Fruit fly (Drosophila melanogaster) whole organism, embryonic: ENCODE results near the gene CG31381.

ENCODE experiments used
- Atf6 ChIP-seq: fragments of 200-800 bp; sonication (Bioruptor generic); IDR thresholded peaks from 2 replicates; pipeline ENCODE4 v1.3.6; 2022; ENCODE audit warnings: missing biosample characterization, missing genetic modification characterization
- CG10147 ChIP-seq: fragments of 200-800 bp; sonication (Bioruptor generic); optimal IDR thresholded peaks from 2 replicates; lab custom pipeline; 2019; ENCODE audit warnings: missing biosample characterization, mild to moderate bottlenecking, missing genetic modification characterization, moderate library complexity
- CG10274 ChIP-seq: fragments of 200-800 bp; sonication (Bioruptor generic); optimal IDR thresholded peaks from 3 replicates; lab custom pipeline; 2017; ENCODE audit warnings: missing biosample characterization, mild to moderate bottlenecking, missing genetic modification characterization
- CG10321 ChIP-seq: fragments of 200-800 bp; sonication (Bioruptor generic); IDR thresholded peaks from 2 replicates; pipeline ENCODE4 v1.3.6; 2022; ENCODE audit warnings: missing biosample characterization, missing genetic modification characterization
- CG10366 ChIP-seq: fragments of 200-800 bp; sonication (Bioruptor generic); IDR thresholded peaks from 2 replicates; pipeline ENCODE4 v1.3.6; 2022; ENCODE audit warnings: missing biosample characterization, missing genetic modification characterization
- CG10543 ChIP-seq: fragments of 200-800 bp; sonication (Bioruptor generic); optimal IDR thresholded peaks from 3 replicates; lab custom pipeline; 2017; ENCODE audit warnings: missing biosample characterization, mild to moderate bottlenecking, missing genetic modification characterization, moderate library complexity
- CG10565 ChIP-seq: fragments of 200-800 bp; sonication (Bioruptor generic); optimal IDR thresholded peaks from 3 replicates; lab custom pipeline; 2016; ENCODE audit warnings: missing biosample characterization, mild to moderate bottlenecking, missing genetic modification characterization
- CG17568 ChIP-seq: fragments of 200-800 bp; sonication (Bioruptor generic); optimal IDR thresholded peaks from 2 replicates; lab custom pipeline; 2018; ENCODE audit warnings: missing biosample characterization, mild to moderate bottlenecking, missing genetic modification characterization, moderate library complexity
- CG17612 ChIP-seq: fragments of 200-800 bp; sonication (Bioruptor generic); IDR thresholded peaks from 2 replicates; pipeline ENCODE4 v1.3.6; 2022; ENCODE audit warnings: missing biosample characterization, missing genetic modification characterization
- CG17912 ChIP-seq: fragments of 200-800 bp; sonication (Bioruptor generic); optimal IDR thresholded peaks from 2 replicates; lab custom pipeline; 2018; ENCODE audit warnings: missing biosample characterization, mild to moderate bottlenecking, missing genetic modification characterization
- CG18476 ChIP-seq: fragments of 200-800 bp; sonication (Bioruptor generic); optimal IDR thresholded peaks from 2 replicates; lab custom pipeline; 2016; ENCODE audit warnings: missing biosample characterization, mild to moderate bottlenecking, missing genetic modification characterization
- CG18619 ChIP-seq: fragments of 200-800 bp; sonication (Bioruptor generic); optimal IDR thresholded peaks from 3 replicates; lab custom pipeline; 2017; ENCODE audit warnings: missing biosample characterization, mild to moderate bottlenecking, missing genetic modification characterization
- CG2712 ChIP-seq: fragments of 200-800 bp; optimal IDR thresholded peaks from 3 replicates; lab custom pipeline; 2019; ENCODE audit warnings: missing biosample characterization, mild to moderate bottlenecking, missing genetic modification characterization, moderate library complexity
- CG34224 ChIP-seq: fragments of 200-800 bp; sonication (Bioruptor generic); IDR thresholded peaks from 3 replicates; pipeline ENCODE4 v1.3.6; 2022; ENCODE audit warnings: missing biosample characterization, missing genetic modification characterization; ENCODE audit not compliant: partially characterized antibody
- CG3726 ChIP-seq: fragments of 200-800 bp; sonication (Bioruptor generic); IDR thresholded peaks from 3 replicates; pipeline ENCODE4, ENCODE4 v1.3.6; 2022; ENCODE audit warnings: missing biosample characterization, missing genetic modification characterization
- CG4404 ChIP-seq: fragments of 200-800 bp; sonication (Bioruptor generic); IDR thresholded peaks from 2 replicates; pipeline ENCODE4 v1.3.6; 2022; ENCODE audit warnings: missing biosample characterization, missing genetic modification characterization
- CG6689 ChIP-seq: fragments of 200-800 bp; sonication (Bioruptor generic); IDR thresholded peaks from 2 replicates; pipeline ENCODE4 v1.3.6; 2022; ENCODE audit warnings: missing biosample characterization, missing genetic modification characterization
- CG6813 ChIP-seq: fragments of 200-800 bp; sonication (Bioruptor generic); optimal IDR thresholded peaks from 2 replicates; lab custom pipeline; 2017; ENCODE audit warnings: missing biosample characterization, missing genetic modification characterization, mild to moderate bottlenecking, moderate library complexity, missing genetic modification reagents
- CG7271 ChIP-seq: fragments of 200-800 bp; sonication (Bioruptor generic); optimal IDR thresholded peaks from 2 replicates; lab custom pipeline; 2018; ENCODE audit warnings: missing biosample characterization, mild to moderate bottlenecking, missing genetic modification characterization, moderate library complexity
- CG7556 ChIP-seq: fragments of 200-800 bp; sonication (Bioruptor generic); optimal IDR thresholded peaks from 2 replicates; lab custom pipeline; 2017; ENCODE audit warnings: missing biosample characterization, mild to moderate bottlenecking, missing genetic modification characterization
- Dip2 ChIP-seq: fragments of 200-800 bp; sonication (Bioruptor generic); IDR thresholded peaks from 2 replicates; pipeline ENCODE4 v1.3.6; 2022; ENCODE audit warnings: missing biosample characterization, missing genetic modification characterization
- E2f1 ChIP-seq: fragments of 200-800 bp; sonication (Bioruptor generic); IDR thresholded peaks from 2 replicates; pipeline ENCODE4 v1.3.6; 2022; ENCODE audit warnings: missing biosample characterization, missing genetic modification characterization
- Ets97D ChIP-seq: fragments of 200-800 bp; sonication (Bioruptor generic); optimal IDR thresholded peaks from 3 replicates; lab custom pipeline; 2016; ENCODE audit warnings: missing biosample characterization, missing genetic modification characterization
- Fer1 ChIP-seq: fragments of 200-800 bp; sonication (Bioruptor generic); optimal IDR thresholded peaks from 2 replicates; lab custom pipeline; 2017; ENCODE audit warnings: missing biosample characterization, mild to moderate bottlenecking, missing genetic modification characterization
- Fer2 ChIP-seq: fragments of 200-800 bp; sonication (Bioruptor generic); optimal IDR thresholded peaks from 2 replicates; lab custom pipeline; 2018; ENCODE audit warnings: missing biosample characterization, mild to moderate bottlenecking, missing genetic modification characterization, moderate library complexity
- Gug ChIP-seq: fragments of 200-800 bp; sonication (Bioruptor generic); IDR thresholded peaks from 4 replicates; pipeline ENCODE4 v1.3.6; 2022; ENCODE audit warnings: missing biosample characterization, missing genetic modification characterization
- Max ChIP-seq: fragments of 200-800 bp; sonication (Bioruptor generic); optimal IDR thresholded peaks from 2 replicates; lab custom pipeline; 2016; ENCODE audit warnings: missing biosample characterization, mild to moderate bottlenecking, missing genetic modification characterization
- NfI ChIP-seq: fragments of 200-800 bp; sonication (Bioruptor generic); optimal IDR thresholded peaks from 3 replicates; lab custom pipeline; 2018; ENCODE audit warnings: missing biosample characterization, mild to moderate bottlenecking, missing genetic modification characterization, moderate library complexity
- PHDP ChIP-seq: fragments of 200-800 bp; sonication (Bioruptor generic); optimal IDR thresholded peaks from 3 replicates; lab custom pipeline; 2018; ENCODE audit warnings: missing biosample characterization, mild to moderate bottlenecking, missing genetic modification characterization, moderate library complexity
- Usf ChIP-seq: fragments of 200-800 bp; sonication (Bioruptor generic); optimal IDR thresholded peaks from 2 replicates; lab custom pipeline; 2017; ENCODE audit warnings: missing genotype, missing biosample characterization, missing genetic modification characterization
- Vsx1 ChIP-seq: fragments of 200-800 bp; sonication (Bioruptor generic); optimal IDR thresholded peaks from 2 replicates; lab custom pipeline; 2017; ENCODE audit warnings: missing biosample characterization, mild to moderate bottlenecking, missing genetic modification characterization, missing genetic modification reagents
- Xbp1 ChIP-seq: fragments of 200-800 bp; sonication (Bioruptor generic); optimal IDR thresholded peaks from 3 replicates; lab custom pipeline; 2016; ENCODE audit warnings: missing biosample characterization, mild to moderate bottlenecking, missing genetic modification characterization
- ab ChIP-seq: fragments of 200-800 bp; sonication (Bioruptor generic); optimal IDR thresholded peaks from 2 replicates; lab custom pipeline; 2016; ENCODE audit warnings: missing biosample characterization, missing genetic modification characterization
- aop ChIP-seq: fragments of 200-800 bp; sonication (Bioruptor generic); IDR thresholded peaks from 2 replicates; pipeline ENCODE4 v1.3.6; 2022; ENCODE audit warnings: missing biosample characterization, missing genetic modification characterization
- bsh ChIP-seq, 2 experiments: fragments of 200-800 bp; sonication (Bioruptor generic); optimal IDR thresholded peaks; 2 replicates each; lab custom pipeline; 2017 to 2018; ENCODE audit warnings: mild to moderate bottlenecking in 2 of 2, missing biosample characterization in 2 of 2, missing genetic modification characterization in 2 of 2, moderate library complexity in 1 of 2
- fd64A ChIP-seq: fragments of 200-800 bp; sonication (Bioruptor generic); optimal IDR thresholded peaks from 3 replicates; lab custom pipeline; 2018; ENCODE audit warnings: missing biosample characterization, mild to moderate bottlenecking, missing genetic modification characterization
- ftz-f1 ChIP-seq: fragments of 200-800 bp; sonication (Bioruptor generic); optimal IDR thresholded peaks from 2 replicates; lab custom pipeline; 2016; ENCODE audit warnings: missing biosample characterization, missing genetic modification characterization
- gem ChIP-seq: fragments of 200-800 bp; sonication (Bioruptor generic); optimal IDR thresholded peaks from 2 replicates; lab custom pipeline; 2019; ENCODE audit warnings: missing biosample characterization, mild to moderate bottlenecking, missing genetic modification characterization, moderate library complexity
- grn ChIP-seq: fragments of 200-800 bp; sonication (Bioruptor generic); optimal IDR thresholded peaks from 3 replicates; lab custom pipeline; 2017; ENCODE audit warnings: missing biosample characterization, missing genetic modification characterization
- gsb-n ChIP-seq: fragments of 200-800 bp; sonication (Bioruptor generic); optimal IDR thresholded peaks from 3 replicates; lab custom pipeline; 2018; ENCODE audit warnings: missing biosample characterization, mild to moderate bottlenecking, missing genetic modification characterization
- hth ChIP-seq: fragments of >200 bp; optimal IDR thresholded peaks from 2 replicates; lab custom pipeline; 2017; ENCODE audit warnings: inconsistent platforms
- klu ChIP-seq: fragments of 200-800 bp; sonication (Bioruptor generic); IDR thresholded peaks from 2 replicates; pipeline ENCODE4 v1.3.6; 2022; ENCODE audit warnings: missing biosample characterization, missing genetic modification characterization
- lola ChIP-seq, 3 experiments: fragments of >200 bp in 2 of 3; fragments of 200-800 bp in 1 of 3; sonication (Bioruptor generic) in 1 of 3; optimal IDR thresholded peaks; 2 replicates each; lab custom pipeline; 2017 to 2019; ENCODE audit warnings: missing biosample characterization in 3 of 3, missing genetic modification characterization in 3 of 3, mild to moderate bottlenecking in 1 of 3, moderate library complexity in 1 of 3
- pita ChIP-seq: fragments of 200-800 bp; sonication (Bioruptor generic); optimal IDR thresholded peaks from 2 replicates; lab custom pipeline; 2017; ENCODE audit warnings: missing biosample characterization, mild to moderate bottlenecking, missing genetic modification characterization
- scrt ChIP-seq: fragments of 200-800 bp; sonication (Bioruptor generic); optimal IDR thresholded peaks from 2 replicates; lab custom pipeline; 2018; ENCODE audit warnings: missing biosample characterization, mild to moderate bottlenecking, missing genetic modification characterization, moderate library complexity
- so ChIP-seq: fragments of 200-800 bp; sonication (Bioruptor generic); IDR thresholded peaks from 3 replicates; pipeline ENCODE4 v1.3.6; 2022; ENCODE audit warnings: missing biosample characterization, missing genetic modification characterization
- tio ChIP-seq: fragments of 200-800 bp; sonication (Bioruptor generic); optimal IDR thresholded peaks from 2 replicates; lab custom pipeline; 2017; ENCODE audit warnings: missing biosample characterization, missing genetic modification characterization, inconsistent platforms
- wor ChIP-seq: fragments of 200-800 bp; sonication (Bioruptor generic); IDR thresholded peaks from 2 replicates; pipeline ENCODE4 v1.3.6; 2022; ENCODE audit warnings: missing biosample characterization, missing genetic modification characterization
- zen ChIP-seq: fragments of 200-800 bp; sonication (Bioruptor generic); optimal IDR thresholded peaks from 3 replicates; lab custom pipeline; 2018; ENCODE audit warnings: missing biosample characterization, mild to moderate bottlenecking, missing genetic modification characterization, moderate library complexity

Gene CG31381

DNA sequence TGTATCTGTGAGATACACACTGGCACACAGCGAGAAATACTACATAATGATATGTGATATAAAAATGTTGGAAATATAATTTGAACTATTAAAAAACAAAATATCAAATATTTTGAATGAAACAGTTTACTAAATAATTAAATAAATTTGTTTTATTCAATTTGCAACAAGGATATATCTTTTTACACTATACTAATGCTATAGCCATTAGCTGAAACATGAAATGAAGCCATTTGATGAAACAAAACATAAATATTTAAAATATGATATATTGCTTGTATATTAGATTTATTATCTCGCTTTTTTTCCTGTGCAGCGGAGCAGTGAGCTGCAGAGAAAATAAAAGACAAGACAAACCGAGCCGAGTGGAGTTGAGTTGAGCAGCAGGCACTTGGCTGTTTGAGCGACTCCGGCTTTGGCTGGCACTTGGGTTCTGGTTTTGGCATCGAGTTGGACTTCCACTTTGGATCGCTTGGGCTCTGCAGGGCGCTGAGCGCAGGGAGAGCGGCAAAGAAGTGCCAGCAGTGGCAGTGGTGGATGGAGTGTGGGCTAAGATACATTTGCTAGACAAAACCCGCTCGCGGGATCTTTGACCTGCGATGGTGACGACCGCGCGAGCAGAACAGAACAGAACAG lies 16.6 kb downstream of the CG31381 start (continued):
- TF ChIP-seq CG10147 (peak; percentile 85), CG10321 (peak; percentile 16; the same call in 1 of the 2 replicates), CG18476 (GFP tag; lab: Kevin White, UChicago) (peak; percentile 54), Usf (GFP tag; lab: Kevin White, UChicago) (peak; percentile 29), gem (tag; lab: Kevin White, UChicago) (peak; percentile 94), CG7556 (GFP tag; lab: Kevin White, UChicago) (peak; percentile 91), Ets97D (GFP tag; lab: Kevin White, UChicago) (no peak), scrt (peak; percentile 64), hth (lab: Kevin White, UChicago) (no peak), grn (GFP tag; lab: Kevin White, UChicago) (peak; percentile 3), CG34224 (GFP tag; lab: Robert Waterston, UW) (no peak), CG7271 (tag; lab: Kevin White, UChicago) (peak; percentile 45), gsb-n (peak; percentile 86), CG10543 (GFP tag; lab: Kevin White, UChicago) (no peak), CG10274 (peak; percentile 2), tio (no peak), CG6813 (GFP tag; lab: Kevin White, UChicago) (peak; percentile 58), so (GFP tag; lab: Robert Waterston, UW) (peak; percentile 60; the same call in 2 of the 3 replicates), aop (GFP tag; lab: Robert Waterston, UW) (no peak), bsh (GFP tag; optimal IDR thresholded peaks at IDR 0.05; lab: Kevin White, UChicago) (peak; percentile 18 to 80), klu (GFP tag; lab: Robert Waterston, UW) (peak; percentile 60; the same call in 1 of the 2 replicates), E2f1 (GFP tag; lab: Robert Waterston, UW) (peak; percentile 67), lola (GFP tag; optimal IDR thresholded peaks at IDR 0.05; lab: Kevin White, UChicago) (peak in 1 of 3 experiments; percentile 92), CG17568 (GFP tag; lab: Kevin White, UChicago) (no peak), Xbp1 (GFP tag; lab: Kevin White, UChicago) (peak; percentile 43), CG4404 (GFP tag; lab: Robert Waterston, UW) (peak; percentile 71), Fer2 (peak; percentile 37), fd64A (GFP tag; lab: Kevin White, UChicago) (no peak), Dip2 (GFP tag; lab: Robert Waterston, UW) (no peak), Atf6 (GFP tag; lab: Robert Waterston, UW) (peak; percentile 62; the same call in 1 of the 2 replicates), Max (GFP tag; lab: Kevin White, UChicago) (peak; percentile 54), ftz-f1 (GFP tag; lab: Kevin White, UChicago) (no peak), Fer1 (GFP tag; lab: Kevin White, UChicago) (no peak), PHDP (tag; lab: Kevin White, UChicago) (no peak), zen (tag; lab: Kevin White, UChicago) (peak; percentile 63), NfI (peak; percentile 40), CG3726 (GFP tag; lab: Robert Waterston, UW) (no peak), CG10565 (GFP tag; lab: Kevin White, UChicago) (no peak), Vsx1 (GFP tag; lab: Kevin White, UChicago) (peak; percentile 56), wor (GFP tag; lab: Robert Waterston, UW) (peak; percentile 47; the same call in 1 of the 2 replicates), Gug (GFP tag; lab: Robert Waterston, UW) (no peak), ab (no peak), pita (GFP tag; lab: Kevin White, UChicago) (no peak), CG17912 (no peak), CG2712 (tag; lab: Kevin White, UChicago) (peak; percentile 95), CG6689 (GFP tag; lab: Robert Waterston, UW) (peak; percentile 86), CG18619 (GFP tag; lab: Kevin White, UChicago) (peak; percentile 67), CG17612 (GFP tag; lab: Robert Waterston, UW) (no peak), CG10366 (GFP tag; lab: Robert Waterston, UW) (0 out of 2 replicates have a peak, but pooled peaks have one; percentile 19)
